Fruit fly (Drosophila melanogaster): Measurements from ENCODE around the gene Lamtor4.

DNA sequence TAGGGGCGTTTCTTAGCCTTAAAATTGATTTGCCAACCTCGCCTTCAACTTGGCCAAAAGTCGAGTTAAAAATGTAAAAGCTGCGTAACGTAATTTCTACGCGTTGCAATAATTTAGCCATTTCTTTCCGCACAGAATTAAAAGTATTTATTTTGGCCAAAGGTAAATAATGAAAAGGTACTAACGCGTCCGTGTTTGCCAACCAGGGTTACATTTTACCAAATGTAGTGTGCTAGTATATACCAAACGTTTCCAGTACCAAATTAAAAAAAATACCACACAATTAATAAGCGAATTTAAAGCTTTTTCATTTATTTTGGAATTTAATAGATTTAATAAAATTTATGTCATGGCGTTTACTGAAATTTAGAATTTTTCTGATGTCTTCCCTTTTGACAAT is 2.3 kb downstream of the Lamtor4 start, which contains the start of gene Ccz1:
- TF ChIP-seq pan (optimal IDR thresholded peaks at IDR 0.05) (no peak), psq (optimal IDR thresholded peaks at IDR 0.05) (no peak), EcR (GFP tag; optimal IDR thresholded peaks at IDR 0.05) (no peak), CG8478 (optimal IDR thresholded peaks at IDR 0.05) (no peak), usp (GFP tag; optimal IDR thresholded peaks at IDR 0.05) (no peak), Dll (optimal IDR thresholded peaks at IDR 0.05) (no peak)
